Worm (Caenorhabditis elegans) whole organism, L1 larva: ENCODE results near the gene nhr-219.
A peak's percentile ranks its signal among the peaks of the same experiment; 100 is the strongest.

ENCODE experiments used
- C04F5.9 ChIP-seq: sonication (generic microtip); optimal IDR thresholded peaks from 2 replicates; lab custom pipeline; 2016; ENCODE audit warnings: missing genetic modification characterization, missing compliant biosample characterization
- C16A3.4 ChIP-seq: fragments of 150-350 bp; optimal IDR thresholded peaks from 2 replicates; lab custom pipeline; 2014; ENCODE audit warnings: missing biosample characterization, missing genetic modification characterization
- F16B12.6 ChIP-seq: fragments of 150-350 bp; optimal IDR thresholded peaks from 2 replicates; lab custom pipeline; 2014; ENCODE audit warnings: missing biosample characterization, missing genetic modification characterization
- Y116A8C.19 ChIP-seq: sonication (generic microtip); optimal IDR thresholded peaks from 2 replicates; lab custom pipeline; 2016; ENCODE audit warnings: missing compliant biosample characterization, missing genetic modification characterization, borderline replicate concordance
- alr-1 ChIP-seq: fragments of 200-800 bp; sonication (Bioruptor generic); optimal IDR thresholded peaks from 2 replicates; lab custom pipeline; 2018; ENCODE audit warnings: borderline replicate concordance, mild to moderate bottlenecking, missing genetic modification characterization, missing compliant biosample characterization
- blmp-1 ChIP-seq: fragments of 150-350 bp; optimal IDR thresholded peaks from 2 replicates; lab custom pipeline; 2014; ENCODE audit warnings: missing biosample characterization, missing genetic modification characterization
- ceh-90 ChIP-seq: sonication (generic microtip); optimal IDR thresholded peaks from 2 replicates; lab custom pipeline; 2016; ENCODE audit warnings: missing genetic modification characterization, missing compliant biosample characterization
- efl-1 ChIP-seq, 4 experiments: fragments of 150-350 bp; optimal IDR thresholded peaks in 3 of 4; peaks in 1 of 4; 1 replicate in 1 of 4; 2 replicates in 3 of 4; lab custom pipeline; 2014; ENCODE audit warnings: missing biosample characterization in 2 of 4, missing genetic modification characterization in 2 of 4, missing genetic modification reagents in 2 of 4
- egl-27 ChIP-seq, 2 experiments: fragments of 150-350 bp in 1 of 2; sonication (generic microtip); optimal IDR thresholded peaks; 3 replicates each; lab custom pipeline; 2017 to 2018; ENCODE audit warnings: missing biosample characterization in 2 of 2, missing genetic modification characterization in 2 of 2, missing genetic modification reagents in 2 of 2
- fkh-10 ChIP-seq: sonication (generic microtip); optimal IDR thresholded peaks from 2 replicates; lab custom pipeline; 2017; ENCODE audit warnings: missing biosample characterization, missing genetic modification reagents, missing genetic modification characterization
- fos-1 ChIP-seq: fragments of 150-350 bp; optimal IDR thresholded peaks from 2 replicates; lab custom pipeline; 2014; ENCODE audit warnings: missing biosample characterization, missing genetic modification characterization
- hlh-17 ChIP-seq: fragments of 200-800 bp; sonication (Bioruptor generic); optimal IDR thresholded peaks from 2 replicates; lab custom pipeline; 2018; ENCODE audit warnings: missing genetic modification characterization, mild to moderate bottlenecking, missing compliant biosample characterization, moderate library complexity, borderline replicate concordance
- hlh-4 ChIP-seq: sonication (generic microtip); optimal IDR thresholded peaks from 2 replicates; lab custom pipeline; 2016; ENCODE audit warnings: mild to moderate bottlenecking, missing genetic modification characterization, missing compliant biosample characterization
- lin-35 ChIP-seq, 2 experiments: fragments of 150-350 bp; optimal IDR thresholded peaks; 2 replicates each; lab custom pipeline; 2014; ENCODE audit warnings: missing biosample characterization in 2 of 2, missing genetic modification characterization in 2 of 2, missing genetic modification reagents in 2 of 2
- lin-39 ChIP-seq: fragments of 150-350 bp; optimal IDR thresholded peaks from 2 replicates; lab custom pipeline; 2014; ENCODE audit warnings: missing biosample characterization, missing genetic modification reagents, missing genetic modification characterization
- mab-9 ChIP-seq: fragments of 200-800 bp; sonication (Bioruptor generic); IDR thresholded peaks from 2 replicates; pipeline ENCODE4 v1.3.6; 2022; ENCODE audit warnings: missing genetic modification reagents, missing genetic modification characterization, missing compliant biosample characterization
- mdl-1 ChIP-seq, 2 experiments: fragments of 150-350 bp; optimal IDR thresholded peaks; 2 replicates each; lab custom pipeline; 2014 to 2017; ENCODE audit warnings: missing biosample characterization in 2 of 2, missing genetic modification characterization in 2 of 2, inconsistent platforms in 1 of 2
- mef-2 ChIP-seq: fragments of 150-350 bp; optimal IDR thresholded peaks from 2 replicates; lab custom pipeline; 2014; ENCODE audit warnings: missing biosample characterization, missing genetic modification characterization
- nhr-19 ChIP-seq: fragments of 200-800 bp; sonication (Bioruptor generic); conservative IDR thresholded peaks from 2 replicates; pipeline ENCODE4 v1.3.6; 2022; ENCODE audit warnings: missing genetic modification characterization, missing compliant biosample characterization
- nhr-237 ChIP-seq: fragments of 150-350 bp; optimal IDR thresholded peaks from 2 replicates; lab custom pipeline; 2014; ENCODE audit warnings: missing biosample characterization, missing genetic modification characterization
- nhr-71 ChIP-seq: sonication (generic microtip); optimal IDR thresholded peaks from 2 replicates; lab custom pipeline; 2016; ENCODE audit warnings: mild to moderate bottlenecking, missing genetic modification characterization, moderate library complexity, missing compliant biosample characterization
- nhr-76 ChIP-seq: sonication (generic microtip); optimal IDR thresholded peaks from 2 replicates; lab custom pipeline; 2017; ENCODE audit warnings: missing biosample characterization, missing genetic modification characterization
- nhr-84 ChIP-seq: sonication (generic microtip); optimal IDR thresholded peaks from 2 replicates; lab custom pipeline; 2017; ENCODE audit warnings: missing biosample characterization, missing genetic modification characterization
- nhr-85 ChIP-seq: sonication (generic microtip); peaks from one replicate; lab custom pipeline; 2016; ENCODE audit warnings: missing genetic modification characterization, inconsistent platforms, missing compliant biosample characterization
- pax-3 ChIP-seq: fragments of 200-800 bp; sonication (Bioruptor generic); optimal IDR thresholded peaks from 2 replicates; lab custom pipeline; 2018; ENCODE audit warnings: mild to moderate bottlenecking, missing genetic modification characterization, moderate library complexity, missing compliant biosample characterization
- pqm-1 ChIP-seq: sonication (generic microtip); optimal IDR thresholded peaks from 3 replicates; lab custom pipeline; 2017; ENCODE audit warnings: missing biosample characterization, missing genetic modification characterization
- sox-4 ChIP-seq: sonication (generic microtip); optimal IDR thresholded peaks from 2 replicates; lab custom pipeline; 2016; ENCODE audit warnings: missing genetic modification characterization, missing compliant biosample characterization
- sptf-1 ChIP-seq: fragments of 150-350 bp; optimal IDR thresholded peaks from 2 replicates; lab custom pipeline; 2014; ENCODE audit warnings: missing biosample characterization, missing genetic modification characterization
- sup-37 ChIP-seq: fragments of 200-800 bp; sonication (Bioruptor generic); optimal IDR thresholded peaks from 2 replicates; lab custom pipeline; 2018; ENCODE audit warnings: mild to moderate bottlenecking, missing genetic modification characterization, missing compliant biosample characterization
- unc-130 ChIP-seq: fragments of 150-350 bp; optimal IDR thresholded peaks from 2 replicates; lab custom pipeline; 2017; ENCODE audit warnings: missing biosample characterization, missing genetic modification characterization, inconsistent platforms
- unc-30 ChIP-seq: sonication (generic microtip); optimal IDR thresholded peaks from 2 replicates; lab custom pipeline; 2017; ENCODE audit warnings: missing biosample characterization, missing genetic modification characterization
- unc-98 ChIP-seq: fragments of 200-800 bp; sonication (Bioruptor generic); IDR thresholded peaks from 2 replicates; pipeline ENCODE4 v1.3.6; 2022; ENCODE audit warnings: missing genetic modification characterization, missing compliant biosample characterization
- vab-15 ChIP-seq: sonication (generic microtip); optimal IDR thresholded peaks from 2 replicates; lab custom pipeline; 2017; ENCODE audit warnings: missing genotype, mild to moderate bottlenecking, missing genetic modification characterization, missing compliant biosample characterization
- xbp-1 ChIP-seq: sonication (generic microtip); optimal IDR thresholded peaks from 2 replicates; lab custom pipeline; 2016; ENCODE audit warnings: missing genetic modification characterization, missing compliant biosample characterization
- ztf-4 ChIP-seq: fragments of 150-350 bp; optimal IDR thresholded peaks from 2 replicates; lab custom pipeline; 2014; ENCODE audit warnings: missing biosample characterization, missing genetic modification characterization

The nhr-219 gene

ce11 chrV:8946142-8946541, 19.8 kb downstream of the nhr-219 start:
- no peak for TF ChIP-seq nhr-237 (tag; lab: Kevin White, UChicago)
- no peak for TF ChIP-seq F16B12.6 (tag; lab: Kevin White, UChicago)
- no peak for TF ChIP-seq nhr-19 (GFP tag; lab: Robert Waterston, UW)
- no peak for TF ChIP-seq nhr-84 (tag; lab: Kevin White, UChicago)
- no peak for TF ChIP-seq sptf-1
- TF ChIP-seq ztf-4 (tag; lab: Kevin White, UChicago): no peak
- TF ChIP-seq unc-98 (GFP tag; lab: Robert Waterston, UW): no peak
- TF ChIP-seq nhr-76 (tag; lab: Kevin White, UChicago): no peak
- no peak for TF ChIP-seq mef-2
- TF ChIP-seq unc-130: no peak
- TF ChIP-seq C04F5.9 (tag; lab: Kevin White, UChicago): no peak
- TF ChIP-seq unc-30 (tag; lab: Kevin White, UChicago): no peak
- TF ChIP-seq sup-37 (GFP tag; lab: Kevin White, UChicago): no peak
- no peak for TF ChIP-seq hlh-4 (tag; lab: Kevin White, UChicago)
- TF ChIP-seq fkh-10 (GFP tag; lab: Kevin White, UChicago): no peak
- no peak for TF ChIP-seq mdl-1 (tag; optimal IDR thresholded peaks at IDR 0.05; lab: Kevin White, UChicago)
- no peak for TF ChIP-seq mab-9 (GFP tag; lab: Robert Waterston, UW)
- TF ChIP-seq fos-1 (tag; lab: Kevin White, UChicago): no peak

ce11 chrV:8944481-8944880, 21.5 kb downstream of the nhr-219 start:
- no peak for TF ChIP-seq nhr-85 (tag; lab: Kevin White, UChicago)
- no peak for TF ChIP-seq ceh-90 (tag; lab: Kevin White, UChicago)
- TF ChIP-seq alr-1 (tag; lab: Kevin White, UChicago): no peak
- TF ChIP-seq nhr-76 (tag; lab: Kevin White, UChicago): no peak
- TF ChIP-seq fkh-10 (GFP tag; lab: Kevin White, UChicago): no peak
- TF ChIP-seq sox-4 (tag; lab: Kevin White, UChicago): no peak
- TF ChIP-seq unc-30 (tag; lab: Kevin White, UChicago): no peak
- TF ChIP-seq unc-98 (GFP tag; lab: Robert Waterston, UW): no peak
- TF ChIP-seq pqm-1 (tag; lab: Kevin White, UChicago): no peak
- no peak for TF ChIP-seq pax-3
- no peak for TF ChIP-seq xbp-1
- TF ChIP-seq F16B12.6 (tag; lab: Kevin White, UChicago): no peak
- TF ChIP-seq lin-39: no peak
- TF ChIP-seq egl-27 (tag; optimal IDR thresholded peaks at IDR 0.05; lab: Kevin White, UChicago): no peak
- TF ChIP-seq C16A3.4 (tag; lab: Kevin White, UChicago): no peak
- TF ChIP-seq unc-130: no peak

- TF ChIP-seq vab-15 (no peak), Y116A8C.19 (tag; lab: Kevin White, UChicago) (no peak), hlh-17 (GFP tag; lab: Kevin White, UChicago) (no peak), sup-37 (GFP tag; lab: Kevin White, UChicago) (no peak)
- TF ChIP-seq, all 84 proteins: peak for 0
Observed at ce11 chrV:8943963-8944362, 22.0 kb downstream of the nhr-219 start, which contains the start of gene T19A5.3. T19A5.3 (minus strand) TSS chrV:8944063.

ce11 chrV:8942437-8942978, 23.5 kb downstream of the nhr-219 start:
- TF ChIP-seq nhr-71 (tag; lab: Kevin White, UChicago) (no peak), efl-1 (optimal IDR thresholded peaks at IDR 0.05; lab: Kevin White, UChicago) (no peak), efl-1 (GFP tag; optimal IDR thresholded peaks at IDR 0.05 in 1 of 2; lab: Kevin White, UChicago) (peak in 1 of 2 experiments; percentile 68), hlh-4 (tag; lab: Kevin White, UChicago) (no peak), lin-35 (GFP tag; optimal IDR thresholded peaks at IDR 0.05; lab: Kevin White, UChicago) (no peak), blmp-1 (tag; lab: Kevin White, UChicago) (peak; percentile 99), alr-1 (tag; lab: Kevin White, UChicago) (no peak)
